Worm (Caenorhabditis elegans): Measurements from ENCODE around the gene Y48B6A.10.

DNA sequence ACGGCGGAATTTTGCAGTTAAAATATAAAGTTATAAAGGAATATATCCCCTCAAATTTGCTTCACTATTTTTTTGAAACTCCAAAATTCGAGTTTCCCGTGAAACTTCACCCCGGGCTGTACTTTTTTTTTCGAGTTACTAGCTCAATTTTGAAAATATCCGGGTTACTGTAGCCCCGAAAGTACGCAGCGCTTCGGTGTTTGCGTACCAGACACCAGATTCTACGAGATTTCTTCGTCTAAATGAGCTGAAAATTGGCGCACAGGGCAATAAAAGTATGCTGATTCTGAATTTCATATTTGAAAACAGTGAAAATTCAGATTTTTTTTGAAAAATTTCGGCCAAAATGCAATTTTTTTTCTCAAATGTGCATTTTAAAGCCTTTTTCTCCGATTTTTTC, 16.7 kb downstream of the Y48B6A.10 start:
- no peak for TF ChIP-seq nhr-11 (tag; optimal IDR thresholded peaks at IDR 0.05)
- no peak for TF ChIP-seq pag-3 (tag; optimal IDR thresholded peaks at IDR 0.05; ENCODE audit: borderline replicate concordance, insufficient read depth)
- no peak for TF ChIP-seq egl-27 (tag; optimal IDR thresholded peaks at IDR 0.05)
- TF ChIP-seq C34B4.2 (tag; optimal IDR thresholded peaks at IDR 0.05): no peak
- no peak for TF ChIP-seq aha-1 (tag; optimal IDR thresholded peaks at IDR 0.05)
- no peak for TF ChIP-seq ceh-63 (GFP tag; optimal IDR thresholded peaks at IDR 0.05)
- TF ChIP-seq nhr-20 (tag; optimal IDR thresholded peaks at IDR 0.05): no peak
- no peak for TF ChIP-seq mdl-1 (tag; optimal IDR thresholded peaks at IDR 0.05)
- TF ChIP-seq mep-1 (tag; optimal IDR thresholded peaks at IDR 0.05): no peak
- no peak for TF ChIP-seq nhr-90 (tag; optimal IDR thresholded peaks at IDR 0.05; ENCODE audit: poor library complexity)
- TF ChIP-seq rnt-1 (tag; optimal IDR thresholded peaks at IDR 0.05): no peak
- no peak for TF ChIP-seq nhr-28 (tag; optimal IDR thresholded peaks at IDR 0.05)
